Worm (Caenorhabditis elegans) whole organism, L4 larva: ENCODE results near the gene nop-1.

Experiments
- Y48G9A.11 ChIP-seq: fragments of 200-800 bp; sonication (Bioruptor generic); IDR thresholded peaks from 2 replicates; pipeline ENCODE4 v1.3.6; 2022; ENCODE audit warnings: missing genetic modification reagents, missing genetic modification characterization, missing compliant biosample characterization
- ama-1 ChIP-seq: fragments of 150-350 bp; optimal IDR thresholded peaks from 2 replicates; lab custom pipeline; 2014; ENCODE audit warnings: inconsistent platforms, mixed read lengths
- dpl-1 ChIP-seq: fragments of 150-350 bp; optimal IDR thresholded peaks from 2 replicates; lab custom pipeline; 2014; ENCODE audit warnings: missing biosample characterization, missing genetic modification reagents, missing genetic modification characterization
- nhr-237 ChIP-seq: sonication (generic microtip); optimal IDR thresholded peaks from 2 replicates; lab custom pipeline; 2017; ENCODE audit warnings: missing biosample characterization, missing genetic modification characterization
- sdz-12 ChIP-seq: fragments of 200-800 bp; sonication (Bioruptor generic); optimal IDR thresholded peaks from 2 replicates; lab custom pipeline; 2018; ENCODE audit warnings: mild to moderate bottlenecking, missing genetic modification characterization, missing compliant biosample characterization
- skn-1 ChIP-seq: fragments of 150-350 bp; optimal IDR thresholded peaks from 2 replicates; lab custom pipeline; 2014; ENCODE audit warnings: missing biosample characterization, missing genetic modification characterization
- zfp-2 ChIP-seq: sonication (generic microtip); optimal IDR thresholded peaks from 2 replicates; lab custom pipeline; 2016; ENCODE audit warnings: mild to moderate bottlenecking, missing genetic modification characterization, missing compliant biosample characterization

DNA sequence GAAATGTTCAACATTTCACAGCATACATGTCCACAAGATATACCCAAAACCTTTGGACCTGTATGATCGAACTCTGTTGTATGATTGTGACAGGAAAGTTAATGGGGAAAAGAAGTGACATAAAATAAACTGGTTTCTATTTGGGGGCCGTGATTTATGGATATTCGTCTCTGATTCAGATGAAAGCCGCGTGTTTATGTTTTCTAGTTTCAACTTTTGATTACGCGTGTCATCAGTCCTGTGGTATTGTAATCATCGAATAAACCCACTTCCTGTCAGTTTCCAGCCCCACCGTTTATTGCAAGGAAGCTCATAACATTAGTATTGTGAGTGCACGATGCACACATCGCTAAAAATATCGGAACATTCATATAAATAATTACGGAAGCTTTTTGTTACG lies 36.3 kb upstream of the nop-1 start:
- TF ChIP-seq sdz-12 (GFP tag; lab: Kevin White, UChicago) (no peak), skn-1 (tag; lab: Kevin White, UChicago) (no peak), zfp-2 (tag; lab: Kevin White, UChicago) (no peak), ama-1 (lab: Kevin White, UChicago) (no peak), nhr-237 (tag; lab: Kevin White, UChicago) (no peak), Y48G9A.11 (GFP tag; lab: Robert Waterston, UW) (no peak), dpl-1 (GFP tag; lab: Kevin White, UChicago) (no peak)
